Worm (Caenorhabditis elegans) whole organism, young adult: ENCODE results near the gene ZK1320.9.

Source experiments
- B0035.1 ChIP-seq: sonication (generic microtip); optimal IDR thresholded peaks from 2 replicates; lab custom pipeline; 2016; ENCODE audit warnings: missing genetic modification characterization, mild to moderate bottlenecking, missing compliant biosample characterization, missing genotype, missing genetic modification reagents
- F22D6.2 ChIP-seq: sonication (generic microtip); optimal IDR thresholded peaks from 2 replicates; lab custom pipeline; 2016; ENCODE audit warnings: mild to moderate bottlenecking, missing genetic modification characterization, missing compliant biosample characterization
- F49E8.2 ChIP-seq: sonication (generic microtip); optimal IDR thresholded peaks from 3 replicates; lab custom pipeline; 2017; ENCODE audit warnings: missing genetic modification characterization, mild to moderate bottlenecking, missing compliant biosample characterization, antibody characterized with exemption, moderate library complexity; ENCODE audit not compliant: insufficient read depth
- Y56A3A.18 ChIP-seq: fragments of 200-800 bp; sonication (Bioruptor generic); IDR thresholded peaks from 2 replicates; pipeline ENCODE4 v1.3.6; 2022; ENCODE audit warnings: missing genetic modification reagents, missing genetic modification characterization, missing compliant biosample characterization
- Y67H2A.10 ChIP-seq: fragments of 200-800 bp; sonication (Bioruptor generic); conservative IDR thresholded peaks from 2 replicates; pipeline ENCODE4 v1.3.6; 2022; ENCODE audit warnings: missing genetic modification reagents, missing genetic modification characterization, missing compliant biosample characterization
- Y79H2A.3 ChIP-seq: fragments of 200-800 bp; sonication (Bioruptor generic); conservative IDR thresholded peaks from 2 replicates; pipeline ENCODE4 v1.3.6; 2022; ENCODE audit warnings: missing genetic modification reagents, missing genetic modification characterization, missing compliant biosample characterization
- akir-1 ChIP-seq: fragments of 200-800 bp; sonication (Bioruptor generic); optimal IDR thresholded peaks from 2 replicates; lab custom pipeline; 2018; ENCODE audit warnings: mild to moderate bottlenecking, missing genetic modification characterization, moderate library complexity, missing compliant biosample characterization
- ama-1 ChIP-seq, 3 experiments: fragments of 150-350 bp in 1 of 3; sonication (generic microtip) in 2 of 3; optimal IDR thresholded peaks; 2 replicates each; lab custom pipeline; 2014 to 2018; ENCODE audit warnings: missing biosample characterization in 2 of 3, missing genetic modification characterization in 2 of 3, missing genetic modification reagents in 2 of 3
- attf-5 ChIP-seq: fragments of 200-800 bp; sonication (Bioruptor generic); optimal IDR thresholded peaks from 2 replicates; lab custom pipeline; 2018; ENCODE audit warnings: mild to moderate bottlenecking, missing genetic modification characterization, missing compliant biosample characterization
- cebp-1 ChIP-seq, 2 experiments: fragments of 200-800 bp in 1 of 2; sonication (Bioruptor generic) in 1 of 2; sonication (generic microtip) in 1 of 2; IDR thresholded peaks in 1 of 2; optimal IDR thresholded peaks in 1 of 2; 2 replicates each; pipeline versions ENCODE4 v1.3.6 to Lab custom; 2017 to 2022; ENCODE audit warnings: missing compliant biosample characterization in 2 of 2, missing genetic modification characterization in 2 of 2, mild to moderate bottlenecking in 1 of 2, missing genetic modification reagents in 1 of 2, moderate library complexity in 1 of 2
- cebp-2 ChIP-seq: fragments of 200-800 bp; sonication (Bioruptor generic); IDR thresholded peaks from 2 replicates; pipeline ENCODE4 v1.3.6; 2022; ENCODE audit warnings: missing genetic modification characterization, missing compliant biosample characterization
- chd-7 ChIP-seq: sonication (generic microtip); optimal IDR thresholded peaks from 2 replicates; lab custom pipeline; 2016; ENCODE audit warnings: mild to moderate bottlenecking, missing genetic modification characterization, moderate library complexity, missing compliant biosample characterization
- egl-18 ChIP-seq: fragments of 200-800 bp; sonication (Bioruptor generic); IDR thresholded peaks from 2 replicates; pipeline ENCODE4 v1.3.6; 2022; ENCODE audit warnings: missing genetic modification reagents, missing genetic modification characterization, missing compliant biosample characterization
- egl-44 ChIP-seq: fragments of 200-800 bp; sonication (Bioruptor generic); IDR thresholded peaks from 2 replicates; pipeline ENCODE4 v1.3.6; 2022; ENCODE audit warnings: missing genetic modification reagents, missing genetic modification characterization, missing compliant biosample characterization
- egrh-3 ChIP-seq: fragments of 200-800 bp; sonication (Bioruptor generic); IDR thresholded peaks from 2 replicates; pipeline ENCODE4 v1.3.6; 2022; ENCODE audit warnings: missing genetic modification reagents, missing genetic modification characterization, missing compliant biosample characterization
- ets-4 ChIP-seq: fragments of 200-800 bp; sonication (Bioruptor generic); optimal IDR thresholded peaks from 2 replicates; lab custom pipeline; 2018; ENCODE audit warnings: mild to moderate bottlenecking, missing genetic modification characterization, missing compliant biosample characterization
- gei-17 ChIP-seq: fragments of 200-800 bp; sonication (Bioruptor generic); optimal IDR thresholded peaks from 2 replicates; lab custom pipeline; 2018; ENCODE audit warnings: mild to moderate bottlenecking, missing genetic modification characterization, missing compliant biosample characterization
- him-1 ChIP-seq: sonication (generic microtip); optimal IDR thresholded peaks from 2 replicates; lab custom pipeline; 2016; ENCODE audit warnings: missing genotype, missing genetic modification reagents, missing genetic modification characterization, missing compliant biosample characterization
- hlh-12 ChIP-seq: sonication (generic microtip); optimal IDR thresholded peaks from 2 replicates; lab custom pipeline; 2016; ENCODE audit warnings: missing genetic modification characterization, missing compliant biosample characterization
- hmg-1.2 ChIP-seq: fragments of 200-800 bp; sonication (Bioruptor generic); IDR thresholded peaks from 2 replicates; pipeline ENCODE4 v1.3.6; 2022; ENCODE audit warnings: missing genetic modification reagents, missing genetic modification characterization, missing compliant biosample characterization
- hmg-20 ChIP-seq: fragments of 200-800 bp; sonication (Bioruptor generic); IDR thresholded peaks from 2 replicates; pipeline ENCODE4 v1.3.6; 2022; ENCODE audit warnings: missing genetic modification reagents, missing genetic modification characterization, missing compliant biosample characterization
- lag-1 ChIP-seq: fragments of 200-800 bp; sonication (Bioruptor generic); IDR thresholded peaks from 2 replicates; pipeline ENCODE4 v1.3.6; 2022; ENCODE audit warnings: missing genetic modification reagents, missing genetic modification characterization, missing compliant biosample characterization
- let-607 ChIP-seq, 2 experiments: fragments of 200-800 bp in 1 of 2; sonication (Bioruptor generic) in 1 of 2; sonication (generic microtip) in 1 of 2; optimal IDR thresholded peaks; 2 replicates each; lab custom pipeline; 2016 to 2018; ENCODE audit warnings: mild to moderate bottlenecking in 2 of 2, missing compliant biosample characterization in 2 of 2, missing genetic modification characterization in 2 of 2, moderate library complexity in 2 of 2, missing genotype in 1 of 2
- lin-54 ChIP-seq: fragments of 200-800 bp; sonication (Bioruptor generic); optimal IDR thresholded peaks from 2 replicates; lab custom pipeline; 2018; ENCODE audit warnings: mild to moderate bottlenecking, missing genetic modification characterization, missing compliant biosample characterization
- lir-1 ChIP-seq: fragments of 200-800 bp; sonication (Bioruptor generic); conservative IDR thresholded peaks from 2 replicates; pipeline ENCODE4 v1.3.6; 2022; ENCODE audit warnings: missing genetic modification reagents, missing genetic modification characterization, missing compliant biosample characterization
- lsy-27 ChIP-seq: sonication (generic microtip); optimal IDR thresholded peaks from 2 replicates; lab custom pipeline; 2017; ENCODE audit warnings: missing genetic modification characterization, mild to moderate bottlenecking, missing compliant biosample characterization, antibody characterized with exemption, missing genotype, borderline replicate concordance; ENCODE audit not compliant: insufficient read depth
- madf-10 ChIP-seq: sonication (generic microtip); optimal IDR thresholded peaks from 2 replicates; lab custom pipeline; 2016; ENCODE audit warnings: mild to moderate bottlenecking, missing genetic modification characterization, missing compliant biosample characterization
- madf-3 ChIP-seq: fragments of 200-800 bp; sonication (Bioruptor generic); IDR thresholded peaks from 2 replicates; pipeline ENCODE4 v1.3.6; 2022; ENCODE audit warnings: missing genetic modification reagents, missing genetic modification characterization, missing compliant biosample characterization
- madf-6 ChIP-seq: fragments of 200-800 bp; sonication (Bioruptor generic); IDR thresholded peaks from 2 replicates; pipeline ENCODE4 v1.3.6; 2022; ENCODE audit warnings: missing genetic modification reagents, missing genetic modification characterization, missing compliant biosample characterization
- mel-28 ChIP-seq: sonication (generic microtip); optimal IDR thresholded peaks from 2 replicates; lab custom pipeline; 2016; ENCODE audit warnings: borderline replicate concordance, mild to moderate bottlenecking, missing genetic modification characterization, missing compliant biosample characterization
- nfya-1 ChIP-seq: sonication (generic microtip); optimal IDR thresholded peaks from 2 replicates; lab custom pipeline; 2017; ENCODE audit warnings: antibody characterized with exemption, missing compliant biosample characterization, missing genetic modification characterization, borderline replicate concordance; ENCODE audit not compliant: insufficient read depth
- nhr-179 ChIP-seq: sonication (generic microtip); optimal IDR thresholded peaks from 2 replicates; lab custom pipeline; 2016; ENCODE audit warnings: mild to moderate bottlenecking, missing genetic modification characterization, missing compliant biosample characterization
- pbrm-1 ChIP-seq: fragments of 200-800 bp; sonication (Bioruptor generic); IDR thresholded peaks from 2 replicates; pipeline ENCODE4 v1.3.6; 2022; ENCODE audit warnings: missing genetic modification reagents, missing genetic modification characterization, missing compliant biosample characterization
- snpc-4 ChIP-seq, 5 experiments: fragments of 150-350 bp in 1 of 5; sonication (generic microtip) in 4 of 5; optimal IDR thresholded peaks; 2 replicates each; lab custom pipeline; 2014 to 2018; ENCODE audit warnings: missing genetic modification characterization in 5 of 5, missing biosample characterization in 3 of 5, antibody characterized with exemption in 2 of 5, mild to moderate bottlenecking in 2 of 5, missing compliant biosample characterization in 2 of 5, missing genotype in 2 of 5, moderate library complexity in 2 of 5, missing genetic modification reagents in 1 of 5
- sptf-2 ChIP-seq: fragments of 200-800 bp; sonication (Bioruptor generic); optimal IDR thresholded peaks from 2 replicates; lab custom pipeline; 2018; ENCODE audit warnings: mild to moderate bottlenecking, missing genetic modification characterization, missing compliant biosample characterization
- tbx-9 ChIP-seq: sonication (generic microtip); optimal IDR thresholded peaks from 2 replicates; lab custom pipeline; 2016; ENCODE audit warnings: borderline replicate concordance, missing genetic modification characterization, inconsistent platforms, missing compliant biosample characterization
- xnd-1 ChIP-seq: sonication (generic microtip); optimal IDR thresholded peaks from 2 replicates; lab custom pipeline; 2016; ENCODE audit warnings: missing genotype, missing genetic modification reagents, missing genetic modification characterization, missing compliant biosample characterization
- zfh-2 ChIP-seq: fragments of 200-800 bp; sonication (Bioruptor generic); conservative IDR thresholded peaks from 2 replicates; pipeline ENCODE4 v1.3.6; 2022; ENCODE audit warnings: missing genetic modification reagents, missing genetic modification characterization, missing compliant biosample characterization
- ztf-28 ChIP-seq: fragments of 200-800 bp; sonication (Bioruptor generic); IDR thresholded peaks from 2 replicates; pipeline ENCODE4 v1.3.6; 2022; ENCODE audit warnings: missing genetic modification reagents, missing genetic modification characterization, missing compliant biosample characterization
- ztf-6 ChIP-seq: fragments of 200-800 bp; sonication (Bioruptor generic); IDR thresholded peaks from 2 replicates; pipeline ENCODE4 v1.3.6; 2022; ENCODE audit warnings: missing genetic modification reagents, missing genetic modification characterization, missing compliant biosample characterization

The ZK1320.9 gene

ce11 chrII:9652919-9653318, 33.6 kb downstream of the ZK1320.9 start, which contains the start of gene ZK1307.3:
Gene ZK1307.3, minus strand, starts transcription at chrII:9653019.
- TF ChIP-seq Y56A3A.18 (GFP tag; lab: Robert Waterston, UW) (no peak), B0035.1 (tag; lab: Kevin White, UChicago) (no peak), Y67H2A.10 (GFP tag; lab: Robert Waterston, UW) (no peak)

- TF ChIP-seq nhr-179 (tag; lab: Kevin White, UChicago), result no peak
- TF ChIP-seq lin-54, result no peak
- TF ChIP-seq egl-44 (GFP tag; lab: Robert Waterston, UW), result no peak
- TF ChIP-seq lsy-27 (tag; lab: Kevin White, UChicago), result no peak
- TF ChIP-seq ztf-28, result no peak
- TF ChIP-seq sptf-2 (GFP tag; lab: Kevin White, UChicago), result no peak
- no peak for TF ChIP-seq Y56A3A.18 (GFP tag; lab: Robert Waterston, UW)
- no peak for TF ChIP-seq mel-28
- TF ChIP-seq let-607 (tag; optimal IDR thresholded peaks at IDR 0.05; lab: Kevin White, UChicago), result no peak
- TF ChIP-seq pbrm-1, result no peak
- TF ChIP-seq hmg-20 (GFP tag; lab: Robert Waterston, UW), result no peak
- TF ChIP-seq ztf-6, result no peak
- TF ChIP-seq F49E8.2 (tag; lab: Kevin White, UChicago), result no peak
- TF ChIP-seq cebp-2 (GFP tag; lab: Robert Waterston, UW), result no peak
- no peak for TF ChIP-seq hlh-12 (tag; lab: Kevin White, UChicago)
- no peak for TF ChIP-seq egl-18
- TF ChIP-seq lag-1 (GFP tag; lab: Robert Waterston, UW), result no peak
Observed at ce11 chrII:9651700-9652099, 34.8 kb downstream of the ZK1320.9 start, which contains the start of gene ZK1307.4. Gene ZK1307.4, minus strand, starts transcription at chrII:9651800.

ce11 chrII:9649191-9649590, 37.3 kb downstream of the ZK1320.9 start, which contains the start of gene ZK1307.9:
Gene ZK1307.9, plus strand, starts transcription at chrII:9649491.
- TF ChIP-seq ama-1 (optimal IDR thresholded peaks at IDR 0.05; lab: Kevin White, UChicago), result peak; percentile 21
- no peak for TF ChIP-seq ama-1 (GFP tag; optimal IDR thresholded peaks at IDR 0.05; lab: Kevin White, UChicago)
- no peak for TF ChIP-seq lir-1
- no peak for TF ChIP-seq ztf-28
- TF ChIP-seq chd-7, result no peak
- 0 out of 2 replicates have a peak, but pooled peaks have one; percentile 18 for TF ChIP-seq hmg-1.2 (GFP tag; lab: Robert Waterston, UW)
- no peak for TF ChIP-seq xnd-1 (tag; lab: Kevin White, UChicago)
- TF ChIP-seq F22D6.2, result no peak
- TF ChIP-seq zfh-2 (GFP tag; lab: Robert Waterston, UW), result no peak
- peak; percentile 39; the same call in 1 of the 2 replicates for TF ChIP-seq madf-6
- TF ChIP-seq, all 124 proteins: peak for 3

- TF ChIP-seq cebp-1 (GFP tag; IDR thresholded peaks at IDR 0.05; lab: Robert Waterston, UW) (no peak), cebp-1 (tag; optimal IDR thresholded peaks at IDR 0.05; lab: Kevin White, UChicago) (peak; percentile 77), egrh-3 (no peak), gei-17 (GFP tag; lab: Kevin White, UChicago) (no peak), akir-1 (no peak), ets-4 (GFP tag; lab: Kevin White, UChicago) (no peak), snpc-4 (GFP tag; optimal IDR thresholded peaks at IDR 0.05; lab: Kevin White, UChicago) (no peak), snpc-4 (tag; optimal IDR thresholded peaks at IDR 0.05; lab: Kevin White, UChicago) (no peak), attf-5 (GFP tag; lab: Kevin White, UChicago) (peak; percentile 20), madf-10 (tag; lab: Kevin White, UChicago) (no peak), madf-3 (GFP tag; lab: Robert Waterston, UW) (no peak), him-1 (no peak), hmg-20 (GFP tag; lab: Robert Waterston, UW) (no peak), tbx-9 (tag; lab: Kevin White, UChicago) (no peak), nfya-1 (no peak), Y79H2A.3 (no peak), chd-7 (no peak), zfh-2 (GFP tag; lab: Robert Waterston, UW) (no peak)
Observed at ce11 chrII:9646928-9647838, 39.3 kb downstream of the ZK1320.9 start, which contains the start of gene sqv-8. Gene sqv-8, plus strand, starts transcription at chrII:9646978.
